Fruit fly (Drosophila melanogaster) whole organism, wandering third instar larva: ENCODE measurements around the gene Polr3A.

Experiments
- Dfd ChIP-seq: fragments of >200 bp; optimal IDR thresholded peaks from 2 replicates; lab custom pipeline; 2017; ENCODE audit warnings: missing biosample characterization, missing genetic modification characterization
- Dif ChIP-seq: fragments of 200-275, 200-300 bp; sonication (Bioruptor generic); optimal IDR thresholded peaks from 2 replicates; lab custom pipeline; 2018; ENCODE audit warnings: missing biosample characterization, missing genetic modification characterization; ENCODE audit not compliant: partially characterized antibody
- Hnf4 ChIP-seq: fragments of 200-800 bp; sonication (Bioruptor generic); optimal IDR thresholded peaks from 2 replicates; lab custom pipeline; 2016; ENCODE audit warnings: missing biosample characterization, mild to moderate bottlenecking, missing genetic modification characterization
- Myc ChIP-seq: fragments of >200 bp; optimal IDR thresholded peaks from 2 replicates; lab custom pipeline; 2017
- br ChIP-seq: fragments of 200-800 bp; sonication (Bioruptor generic); optimal IDR thresholded peaks from 2 replicates; lab custom pipeline; 2016; ENCODE audit warnings: missing biosample characterization, missing genetic modification characterization
- dsf ChIP-seq: sonication (Bioruptor generic); optimal IDR thresholded peaks from 2 replicates; lab custom pipeline; 2016; ENCODE audit warnings: missing biosample characterization, missing genetic modification characterization, borderline replicate concordance
- foxo ChIP-seq, 2 experiments: fragments of 200-800 bp; sonication (Bioruptor generic); optimal IDR thresholded peaks; 2 replicates in 1 of 2; 3 replicates in 1 of 2; lab custom pipeline; 2016 to 2017; ENCODE audit warnings: missing biosample characterization in 2 of 2, missing genetic modification characterization in 2 of 2
- jim ChIP-seq: fragments of 175-275, 200-325 bp; sonication (Bioruptor generic); optimal IDR thresholded peaks from 2 replicates; lab custom pipeline; 2016; ENCODE audit warnings: missing biosample characterization, mild to moderate bottlenecking, missing genetic modification characterization
- pan ChIP-seq: fragments of >200 bp; optimal IDR thresholded peaks from 2 replicates; lab custom pipeline; 2017
- usp ChIP-seq: fragments of >200 bp; optimal IDR thresholded peaks from 2 replicates; lab custom pipeline; 2017; ENCODE audit warnings: missing biosample characterization, missing genetic modification characterization

- TF ChIP-seq Myc (lab: Kevin White, UChicago) = no peak
- no peak for TF ChIP-seq br (GFP tag; lab: Kevin White, UChicago)
- no peak for TF ChIP-seq pan (lab: Kevin White, UChicago)
- TF ChIP-seq Dif (GFP tag; lab: Kevin White, UChicago) = no peak
- TF ChIP-seq jim (GFP tag; lab: Kevin White, UChicago) = no peak
- TF ChIP-seq dsf = no peak
- no peak for TF ChIP-seq foxo (GFP tag; optimal IDR thresholded peaks at IDR 0.05; lab: Kevin White, UChicago)
- TF ChIP-seq Hnf4 = no peak
- TF ChIP-seq usp (GFP tag; lab: Kevin White, UChicago) = no peak
- TF ChIP-seq Dfd (GFP tag; lab: Kevin White, UChicago) = no peak
Observed at dm6 chrX:15816127-15816526, 53.4 kb downstream of the Polr3A start.
